Fruit fly (Drosophila melanogaster): ENCODE results near the gene CG13962.

The CG13962 gene

DNA sequence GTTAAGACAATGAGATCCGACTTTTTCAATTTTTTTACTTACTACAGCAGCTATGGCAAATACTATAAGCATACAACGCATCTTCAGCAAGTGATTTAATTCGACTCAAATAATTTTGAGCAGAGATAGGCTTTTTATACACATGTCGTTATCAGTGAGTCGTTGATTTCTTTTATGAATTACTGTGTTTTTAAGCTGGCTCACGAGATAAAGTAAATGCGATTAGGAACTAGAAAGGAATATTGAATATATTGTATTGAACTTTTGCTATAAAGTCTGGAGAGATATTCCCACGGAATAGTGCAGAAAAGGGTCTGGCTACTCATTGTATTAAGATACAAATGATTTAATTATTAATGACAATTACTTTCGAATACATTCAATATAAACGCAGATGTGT, at the start of gene CG13962:
Gene CG13962 (minus strand): TSS at position 101 of the 400 bp plus-strand sequence.
- no peak for TF ChIP-seq usp (GFP tag; optimal IDR thresholded peaks at IDR 0.05)
- TF ChIP-seq psq (optimal IDR thresholded peaks at IDR 0.05), result no peak
- no peak for TF ChIP-seq Dll (optimal IDR thresholded peaks at IDR 0.05)
- no peak for TF ChIP-seq pan (optimal IDR thresholded peaks at IDR 0.05)
- TF ChIP-seq CG8478 (optimal IDR thresholded peaks at IDR 0.05), result no peak
- TF ChIP-seq EcR (GFP tag; optimal IDR thresholded peaks at IDR 0.05), result no peak

DNA sequence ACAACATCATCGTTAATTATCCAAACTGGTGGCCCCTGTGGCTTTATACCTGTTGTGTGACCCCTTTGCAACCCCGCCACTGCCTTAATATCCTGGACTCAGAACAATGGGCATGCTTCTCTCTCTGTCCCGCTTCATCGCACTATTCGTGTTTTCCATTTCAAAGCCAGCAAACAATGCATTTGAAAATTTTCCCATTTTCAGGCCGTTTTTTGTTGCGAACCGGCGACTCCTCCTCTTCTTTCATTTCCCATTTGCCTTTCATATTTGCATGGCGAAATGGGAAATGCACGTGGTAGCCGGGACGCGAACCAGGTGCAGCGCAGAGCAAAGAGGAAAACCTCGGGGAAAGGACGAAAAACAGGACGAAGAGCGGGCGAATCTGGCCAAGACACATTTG, 45.4 kb upstream of the CG13962 start:
- no peak for TF ChIP-seq pan (optimal IDR thresholded peaks at IDR 0.05)

DNA sequence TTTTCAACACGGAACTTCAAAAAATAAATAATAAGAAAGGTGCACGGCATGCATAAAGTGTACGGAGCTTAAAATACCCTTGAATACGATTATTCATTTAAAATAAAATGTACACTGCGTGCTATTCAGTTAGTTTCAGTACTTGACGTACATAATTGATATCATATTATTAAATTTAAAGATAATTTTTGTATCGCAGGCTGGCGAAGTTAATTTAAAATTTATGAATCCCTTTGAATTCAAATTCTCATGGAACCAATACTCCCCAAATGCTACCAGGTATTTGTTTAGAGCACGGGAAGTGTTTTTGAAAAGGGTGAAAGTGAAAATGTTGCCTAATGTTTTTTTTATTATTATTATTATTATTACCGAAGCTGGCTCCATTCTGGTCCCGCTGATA, 40.9 kb upstream of the CG13962 start:
- TF ChIP-seq CG8478 (optimal IDR thresholded peaks at IDR 0.05) (no peak), EcR (GFP tag; optimal IDR thresholded peaks at IDR 0.05) (no peak)

DNA sequence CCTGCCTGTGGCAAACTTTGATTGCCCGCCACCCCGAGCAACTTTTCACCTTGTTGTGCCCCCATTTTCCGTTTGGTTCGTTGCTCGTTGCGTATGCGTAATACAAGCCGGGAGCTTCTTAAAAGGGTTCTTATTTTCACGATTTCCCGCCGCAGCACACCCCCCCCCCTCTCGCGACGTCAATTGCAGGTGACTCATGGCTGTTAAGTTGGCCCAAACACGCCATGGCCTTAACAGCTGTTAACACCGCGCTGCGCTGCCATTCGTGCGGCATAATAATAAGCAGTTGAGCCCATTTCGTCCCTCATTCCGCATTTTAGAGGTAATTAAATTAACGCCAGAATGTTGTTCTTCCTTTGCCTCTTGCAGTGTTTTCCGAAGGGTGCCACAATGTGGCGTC, 36.6 kb upstream of the CG13962 start:
- no peak for TF ChIP-seq psq (optimal IDR thresholded peaks at IDR 0.05)
- no peak for TF ChIP-seq usp (GFP tag; optimal IDR thresholded peaks at IDR 0.05)
- no peak for TF ChIP-seq pan (optimal IDR thresholded peaks at IDR 0.05)
- no peak for TF ChIP-seq EcR (GFP tag; optimal IDR thresholded peaks at IDR 0.05)
- no peak for TF ChIP-seq Dll (optimal IDR thresholded peaks at IDR 0.05)
- no peak for TF ChIP-seq CG8478 (optimal IDR thresholded peaks at IDR 0.05)

DNA sequence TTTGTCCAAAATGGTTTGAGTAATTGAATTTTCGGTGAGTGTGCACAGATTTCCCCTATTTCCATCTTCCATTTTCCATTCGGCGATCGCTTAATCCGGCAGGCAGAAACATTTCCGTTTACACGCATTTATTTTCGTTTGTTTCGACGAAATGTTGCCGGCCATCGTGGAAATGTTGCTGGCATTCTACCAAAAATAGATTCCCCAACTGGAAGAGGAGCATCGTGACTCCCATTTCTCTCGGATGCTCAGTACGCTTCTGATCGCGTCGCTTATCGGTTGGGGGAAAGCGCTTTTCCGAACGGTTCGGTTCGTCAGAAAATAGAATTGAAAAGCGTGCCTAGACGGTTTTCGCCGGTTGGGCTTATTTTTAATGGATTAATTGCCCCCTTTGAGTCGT, 35.4 kb upstream of the CG13962 start:
- TF ChIP-seq Dll (optimal IDR thresholded peaks at IDR 0.05), result no peak

DNA sequence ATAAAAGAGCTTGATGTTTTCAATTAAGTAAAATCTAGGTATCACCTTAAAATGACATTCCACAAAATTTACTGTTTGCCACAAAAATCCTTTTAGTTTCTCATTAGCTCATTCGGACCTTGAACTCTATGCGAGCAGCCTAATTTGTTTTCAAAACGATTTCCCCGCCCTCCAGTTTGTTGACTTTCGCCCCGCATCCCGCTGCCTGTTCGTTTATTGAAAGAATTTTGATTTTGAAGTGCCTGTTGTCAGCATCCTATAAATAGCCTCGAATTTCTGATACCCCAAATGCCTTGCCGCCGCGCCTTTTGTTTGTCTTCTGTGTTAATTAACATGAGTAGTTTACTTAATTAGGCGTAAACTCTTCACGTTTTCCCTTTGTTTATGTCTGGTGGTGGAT, 33.2 kb upstream of the CG13962 start:
- TF ChIP-seq usp (GFP tag; optimal IDR thresholded peaks at IDR 0.05) (no peak), Dll (optimal IDR thresholded peaks at IDR 0.05) (no peak), EcR (GFP tag; optimal IDR thresholded peaks at IDR 0.05) (no peak), psq (optimal IDR thresholded peaks at IDR 0.05) (no peak), CG8478 (optimal IDR thresholded peaks at IDR 0.05) (no peak), pan (optimal IDR thresholded peaks at IDR 0.05) (no peak)

DNA sequence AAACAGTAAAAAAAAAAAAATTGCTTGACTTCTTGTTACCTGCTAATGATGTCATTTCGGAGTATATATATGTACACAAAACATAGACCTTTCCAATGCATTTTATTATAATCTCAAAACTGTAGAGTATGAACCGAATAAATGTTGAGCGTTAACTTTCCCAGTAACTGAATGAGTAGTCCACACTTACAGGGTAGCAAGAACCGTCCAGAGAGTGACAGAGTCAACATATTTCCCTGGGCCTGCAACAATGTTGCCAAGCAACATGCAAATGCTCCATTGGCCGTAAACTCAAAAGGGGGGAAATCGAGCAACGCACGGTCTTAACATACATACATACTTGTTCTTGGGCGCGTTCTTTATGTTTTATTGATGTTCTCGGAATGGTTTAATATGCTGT, 31.9 kb upstream of the CG13962 start:
- no peak for TF ChIP-seq Dll (optimal IDR thresholded peaks at IDR 0.05)
- no peak for TF ChIP-seq CG8478 (optimal IDR thresholded peaks at IDR 0.05)
- no peak for TF ChIP-seq psq (optimal IDR thresholded peaks at IDR 0.05)
- TF ChIP-seq pan (optimal IDR thresholded peaks at IDR 0.05), result no peak
- no peak for TF ChIP-seq usp (GFP tag; optimal IDR thresholded peaks at IDR 0.05)
- TF ChIP-seq EcR (GFP tag; optimal IDR thresholded peaks at IDR 0.05), result no peak

DNA sequence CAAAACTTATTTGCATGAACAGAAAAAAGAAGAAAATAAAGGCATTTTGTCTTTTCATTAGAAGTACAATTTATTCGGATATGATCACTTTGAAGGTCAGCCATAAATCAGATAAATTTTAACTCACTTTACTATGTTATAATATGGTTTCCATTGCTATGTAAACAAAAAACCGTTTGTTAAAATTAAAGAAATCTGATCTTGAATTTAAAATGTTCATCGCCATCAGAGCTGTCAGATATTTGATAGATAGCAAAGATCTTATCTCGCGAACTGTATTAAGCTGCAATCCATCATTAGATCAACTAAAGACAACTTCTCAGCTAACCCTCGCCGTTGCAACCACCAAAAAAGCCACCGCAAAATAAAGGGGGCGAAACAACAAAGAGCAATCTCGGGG, 21.9 kb upstream of the CG13962 start:
- TF ChIP-seq psq (optimal IDR thresholded peaks at IDR 0.05) (no peak), EcR (GFP tag; optimal IDR thresholded peaks at IDR 0.05) (no peak), CG8478 (optimal IDR thresholded peaks at IDR 0.05) (no peak), pan (optimal IDR thresholded peaks at IDR 0.05) (no peak), usp (GFP tag; optimal IDR thresholded peaks at IDR 0.05) (no peak), Dll (optimal IDR thresholded peaks at IDR 0.05) (no peak)

DNA sequence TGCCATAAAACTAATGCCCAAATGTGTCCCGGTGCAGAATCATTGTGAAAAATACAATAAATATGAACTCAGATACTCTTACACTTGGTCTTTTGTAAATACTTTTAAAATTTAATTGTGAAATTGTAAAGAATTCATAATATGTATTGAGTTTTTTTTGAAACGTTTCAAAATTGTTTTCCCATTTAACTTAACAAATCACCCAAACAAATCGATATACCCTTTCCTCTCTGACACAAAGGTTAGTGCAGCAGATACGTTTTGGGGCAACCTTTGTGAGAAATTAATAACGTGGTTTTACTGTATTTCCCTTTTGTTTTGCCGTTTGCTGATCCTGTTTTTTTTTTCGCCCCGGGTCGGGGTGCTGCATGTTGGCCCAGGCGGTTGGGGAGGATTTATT, 20.9 kb upstream of the CG13962 start:
- TF ChIP-seq Dll (optimal IDR thresholded peaks at IDR 0.05) (no peak), usp (GFP tag; optimal IDR thresholded peaks at IDR 0.05) (no peak), EcR (GFP tag; optimal IDR thresholded peaks at IDR 0.05) (no peak), CG8478 (optimal IDR thresholded peaks at IDR 0.05) (no peak), psq (optimal IDR thresholded peaks at IDR 0.05) (no peak), pan (optimal IDR thresholded peaks at IDR 0.05) (no peak)

DNA sequence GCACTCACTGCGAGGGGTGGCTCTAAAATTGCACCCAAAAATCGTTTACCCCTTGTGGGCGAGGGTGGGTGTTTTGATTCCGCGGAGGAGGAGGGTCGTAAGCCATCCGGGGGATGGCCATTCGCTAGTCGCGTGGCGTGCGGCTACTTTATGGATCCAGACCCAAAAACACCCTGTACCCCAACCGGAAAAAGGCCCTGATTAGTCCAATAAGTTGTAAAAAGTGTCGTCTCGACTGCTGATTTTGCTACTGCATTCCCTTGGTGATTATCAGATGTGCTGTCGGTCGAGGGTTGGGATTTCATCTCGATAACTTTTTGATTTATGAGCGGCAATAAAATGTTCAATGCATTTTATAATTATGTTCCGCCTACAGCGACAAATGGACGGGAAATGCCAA, 17.1 kb upstream of the CG13962 start:
- TF ChIP-seq CG8478 (optimal IDR thresholded peaks at IDR 0.05) (no peak), Dll (optimal IDR thresholded peaks at IDR 0.05) (no peak), usp (GFP tag; optimal IDR thresholded peaks at IDR 0.05) (no peak), psq (optimal IDR thresholded peaks at IDR 0.05) (no peak), pan (optimal IDR thresholded peaks at IDR 0.05) (no peak), EcR (GFP tag; optimal IDR thresholded peaks at IDR 0.05) (no peak)

DNA sequence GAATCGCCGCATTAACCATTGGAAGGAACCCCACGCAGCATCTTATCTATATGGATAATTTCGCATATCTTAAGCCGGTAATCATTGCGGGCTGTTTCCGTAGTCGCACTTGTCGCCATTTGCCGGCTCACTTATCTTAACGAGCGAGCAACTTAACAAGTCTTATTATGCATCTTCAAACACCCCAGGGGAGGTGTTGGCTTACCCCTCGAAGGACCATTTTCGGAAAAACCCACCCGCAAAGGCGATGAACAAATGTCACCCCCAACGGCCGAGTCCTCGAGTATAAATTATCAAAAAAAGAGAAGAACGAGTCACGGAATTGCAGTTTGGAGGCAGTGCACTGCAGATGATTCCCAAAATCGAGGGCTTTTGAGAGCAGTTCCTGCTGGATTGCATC, 15.0 kb upstream of the CG13962 start:
- TF ChIP-seq pan (optimal IDR thresholded peaks at IDR 0.05) (no peak), psq (optimal IDR thresholded peaks at IDR 0.05) (no peak)

DNA sequence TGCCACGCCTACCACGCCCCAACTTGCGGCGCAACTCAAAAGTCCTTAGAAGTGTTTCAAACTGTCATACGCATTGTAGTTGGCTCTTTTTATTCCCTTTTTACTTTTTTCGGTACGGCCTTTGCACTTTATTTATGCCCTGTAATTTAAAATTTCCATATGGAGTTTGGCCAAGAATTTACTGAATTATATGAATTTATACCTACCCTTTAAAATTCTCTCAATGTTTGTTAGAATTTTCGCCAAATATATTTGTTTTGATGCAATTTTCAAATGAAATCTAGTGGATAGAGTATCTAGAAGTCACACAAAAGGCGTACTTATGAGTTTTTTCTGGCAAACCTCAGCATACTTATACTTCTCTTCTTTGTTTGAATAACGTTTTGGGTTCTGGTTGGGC, 10.0 kb upstream of the CG13962 start:
- TF ChIP-seq CG8478 (optimal IDR thresholded peaks at IDR 0.05), result no peak
- TF ChIP-seq usp (GFP tag; optimal IDR thresholded peaks at IDR 0.05), result no peak
- no peak for TF ChIP-seq Dll (optimal IDR thresholded peaks at IDR 0.05)
- TF ChIP-seq psq (optimal IDR thresholded peaks at IDR 0.05), result no peak
- TF ChIP-seq pan (optimal IDR thresholded peaks at IDR 0.05), result no peak
- no peak for TF ChIP-seq EcR (GFP tag; optimal IDR thresholded peaks at IDR 0.05)

DNA sequence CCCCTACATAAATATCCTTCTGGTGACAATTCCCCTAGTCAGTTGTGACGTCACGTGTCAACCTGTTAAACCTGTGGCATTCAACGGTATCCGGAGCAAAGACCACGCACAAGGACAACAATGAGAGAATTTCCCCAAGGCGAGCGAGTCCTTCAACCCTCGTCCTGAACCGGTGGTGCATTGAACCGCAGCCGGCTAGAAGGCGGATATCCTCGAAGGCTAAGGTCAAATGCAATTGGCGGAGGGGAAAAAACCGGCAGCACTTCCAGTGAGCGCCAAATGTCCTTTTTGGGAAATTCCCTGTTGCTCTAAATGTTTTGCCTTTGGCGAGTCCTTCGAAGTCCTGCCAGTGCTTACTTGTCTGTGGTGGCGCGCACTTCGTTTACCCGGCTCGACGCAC, 5.6 kb upstream of the CG13962 start:
- TF ChIP-seq EcR (GFP tag; optimal IDR thresholded peaks at IDR 0.05) (peak in 1 of 2 experiments; percentile 54), Dll (optimal IDR thresholded peaks at IDR 0.05) (no peak)

DNA sequence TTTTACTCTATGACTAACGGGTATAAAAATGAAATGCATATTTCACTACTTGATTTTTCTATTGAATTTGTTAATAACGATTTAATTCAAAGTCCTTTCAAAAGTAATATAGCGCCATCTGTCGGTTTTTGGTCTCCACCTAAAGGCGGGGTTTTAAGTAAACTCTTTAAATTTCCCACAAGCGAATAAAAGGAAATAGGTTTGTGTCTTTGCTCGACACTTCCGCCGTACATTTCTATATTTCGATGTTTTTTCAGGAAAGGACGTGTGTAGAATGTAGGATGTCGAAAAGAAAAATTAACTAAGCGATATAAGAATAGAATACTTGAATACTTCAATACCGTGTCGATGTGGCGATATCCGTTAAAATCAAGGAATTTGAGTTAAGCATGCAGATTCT, 2.8 kb upstream of the CG13962 start:
- TF ChIP-seq usp (GFP tag; optimal IDR thresholded peaks at IDR 0.05) (no peak), EcR (GFP tag; optimal IDR thresholded peaks at IDR 0.05) (no peak), Dll (optimal IDR thresholded peaks at IDR 0.05) (no peak), psq (optimal IDR thresholded peaks at IDR 0.05) (no peak), pan (optimal IDR thresholded peaks at IDR 0.05) (no peak), CG8478 (optimal IDR thresholded peaks at IDR 0.05) (no peak)
